Worm (Caenorhabditis elegans): Measurements from ENCODE around the gene T06A10.2.

The T06A10.2 gene

ce11 chrIV:16936053-16936452 lies 40.7 kb downstream of the T06A10.2 start:
- TF ChIP-seq ces-1 (GFP tag; optimal IDR thresholded peaks at IDR 0.05) (no peak), unc-39 (tag; optimal IDR thresholded peaks at IDR 0.05) (no peak), unc-120 (tag; optimal IDR thresholded peaks at IDR 0.05; ENCODE audit: poor library complexity, severe bottlenecking) (no peak), lsy-2 (tag; optimal IDR thresholded peaks at IDR 0.05) (no peak), sem-2 (GFP tag; optimal IDR thresholded peaks at IDR 0.05) (no peak), drap-1 (GFP tag; optimal IDR thresholded peaks at IDR 0.05) (no peak), flh-1 (GFP tag; optimal IDR thresholded peaks at IDR 0.05) (no peak), pha-4 (tag; optimal IDR thresholded peaks at IDR 0.05) (no peak), sptf-1 (tag; optimal IDR thresholded peaks at IDR 0.05) (no peak), elt-1 (tag; optimal IDR thresholded peaks at IDR 0.05; ENCODE audit: borderline replicate concordance, insufficient read depth) (no peak), unc-62 (GFP tag; optimal IDR thresholded peaks at IDR 0.05) (no peak), tbx-8 (GFP tag; optimal IDR thresholded peaks at IDR 0.05) (no peak), hlh-1 (tag; optimal IDR thresholded peaks at IDR 0.05) (no peak), ztf-11 (tag; optimal IDR thresholded peaks at IDR 0.05) (no peak)

ce11 chrIV:16939001-16939400 lies 43.6 kb downstream of the T06A10.2 start, which contains the start of gene Y116A8C.10:
TSS of gene Y116A8C.10 (minus strand) at chrIV:16939101.
- TF ChIP-seq zip-8 (tag; optimal IDR thresholded peaks at IDR 0.05) (no peak), snpc-4 (tag; optimal IDR thresholded peaks at IDR 0.05) (no peak), ceh-83 (GFP tag; optimal IDR thresholded peaks at IDR 0.05) (no peak), nhr-28 (tag; optimal IDR thresholded peaks at IDR 0.05) (no peak), nhr-237 (tag; optimal IDR thresholded peaks at IDR 0.05) (no peak), M03D4.4 (tag; optimal IDR thresholded peaks at IDR 0.05) (no peak), unc-120 (tag; optimal IDR thresholded peaks at IDR 0.05; ENCODE audit: poor library complexity, severe bottlenecking) (no peak), unc-62 (GFP tag; optimal IDR thresholded peaks at IDR 0.05) (no peak), drap-1 (GFP tag; optimal IDR thresholded peaks at IDR 0.05) (no peak), tbx-8 (GFP tag; optimal IDR thresholded peaks at IDR 0.05) (no peak), lsy-2 (tag; optimal IDR thresholded peaks at IDR 0.05) (no peak), unc-39 (tag; optimal IDR thresholded peaks at IDR 0.05) (no peak), flh-1 (GFP tag; optimal IDR thresholded peaks at IDR 0.05) (no peak), nhr-76 (tag; optimal IDR thresholded peaks at IDR 0.05) (no peak)
